Worm (Caenorhabditis elegans): ENCODE data around the gene C07E3.9.

C07E3.9 gene

DNA sequence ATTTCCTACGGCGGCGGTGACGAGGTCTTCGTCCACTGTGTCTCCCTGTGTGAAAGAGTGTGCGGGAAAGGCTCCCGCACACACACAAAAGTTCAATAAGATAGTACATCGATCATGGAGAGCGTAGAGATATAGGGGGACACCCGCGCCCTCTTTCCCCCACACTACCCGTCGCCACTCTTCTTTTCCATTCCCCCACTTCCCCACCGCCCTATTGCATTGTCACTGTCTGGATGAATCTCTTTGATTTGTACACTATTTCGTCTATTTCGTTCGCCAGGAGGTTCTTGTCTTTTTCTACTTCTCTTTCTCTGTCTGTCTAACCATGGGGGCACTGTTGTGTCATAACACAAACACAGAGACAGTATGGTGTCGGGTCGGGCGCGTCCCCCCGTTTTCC, 31.7 kb downstream of the C07E3.9 start (continued):
- peak; percentile 65 for TF ChIP-seq mes-2 (tag; optimal IDR thresholded peaks at IDR 0.05; ENCODE audit: poor library complexity, severe bottlenecking)
- TF ChIP-seq lin-29 (GFP tag; IDR thresholded peaks at IDR 0.05), result no peak
- TF ChIP-seq lin-13 (GFP tag; optimal IDR thresholded peaks at IDR 0.05), result no peak
- TF ChIP-seq nhr-25 (tag; optimal IDR thresholded peaks at IDR 0.05; ENCODE audit: borderline replicate concordance, insufficient read depth), result no peak
- TF ChIP-seq vab-7 (GFP tag; IDR thresholded peaks at IDR 0.05), result no peak
- TF ChIP-seq F26F4.8 (GFP tag; conservative IDR thresholded peaks at IDR 0.05), result no peak
- TF ChIP-seq lim-7 (GFP tag; IDR thresholded peaks at IDR 0.05), result no peak
- TF ChIP-seq Y48G9A.11 (GFP tag; IDR thresholded peaks at IDR 0.05), result no peak
- TF ChIP-seq mxl-2 (GFP tag; conservative IDR thresholded peaks at IDR 0.05), result no peak
- no peak for TF ChIP-seq php-3 (GFP tag; IDR thresholded peaks at IDR 0.05)
- TF ChIP-seq F44E2.7 (GFP tag; IDR thresholded peaks at IDR 0.05), result no peak
- TF ChIP-seq Y105C5A.15 (GFP tag; IDR thresholded peaks at IDR 0.05), result no peak
- no peak for TF ChIP-seq zip-11 (GFP tag; IDR thresholded peaks at IDR 0.05)
- no peak for TF ChIP-seq sdz-12 (GFP tag; optimal IDR thresholded peaks at IDR 0.05)
- no peak for TF ChIP-seq ceh-44 (GFP tag; IDR thresholded peaks at IDR 0.05)
- TF ChIP-seq madf-5 (GFP tag; IDR thresholded peaks at IDR 0.05), result no peak
- no peak for TF ChIP-seq unc-39 (tag; optimal IDR thresholded peaks at IDR 0.05)
- TF ChIP-seq nhr-102 (tag; optimal IDR thresholded peaks at IDR 0.05), result peak; percentile 17
- TF ChIP-seq ama-1 (optimal IDR thresholded peaks at IDR 0.05), result no peak
- TF ChIP-seq daf-16 (GFP tag; optimal IDR thresholded peaks at IDR 0.05), result no peak
- TF ChIP-seq daf-16 (tag; optimal IDR thresholded peaks at IDR 0.05), result peak; percentile 45
- TF ChIP-seq skn-1 (tag; optimal IDR thresholded peaks at IDR 0.05), result no peak

DNA sequence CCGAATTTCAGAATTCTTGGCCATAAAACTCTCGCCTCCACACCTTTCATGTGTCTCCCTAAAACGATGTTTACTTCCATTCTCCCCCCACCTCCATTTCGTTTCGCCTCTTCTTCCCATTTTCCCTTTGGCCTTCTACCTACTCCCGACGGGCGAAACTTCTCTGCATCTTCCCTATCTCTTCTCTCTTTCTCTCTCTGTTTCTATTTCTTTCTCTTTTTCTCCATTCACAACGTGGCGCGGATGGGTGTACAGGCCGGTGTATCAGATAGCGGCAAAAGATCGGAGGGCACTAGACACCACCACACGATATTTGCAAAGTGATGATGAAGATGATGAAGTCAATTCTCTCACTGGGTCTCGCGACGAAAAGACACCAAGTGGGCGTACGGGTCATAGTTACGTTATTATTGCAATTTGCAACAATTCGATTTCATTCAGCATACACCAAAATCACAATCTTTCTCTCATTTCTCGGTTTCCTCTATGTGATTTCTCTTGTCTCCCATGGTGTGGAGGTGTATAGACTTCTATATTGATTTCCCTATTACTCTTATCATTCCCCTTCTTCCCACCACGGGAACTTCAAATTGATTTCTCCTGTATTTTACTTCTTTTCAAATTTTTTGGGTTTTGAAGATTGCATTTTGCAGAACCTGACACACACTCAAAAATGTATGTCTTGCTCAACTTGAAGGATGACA, 34.3 kb downstream of the C07E3.9 start, which contains the start of gene ztf-27:
Gene ztf-27, plus strand, starts transcription at position 654 of the 704 bp plus-strand sequence.
- TF ChIP-seq set-16 (GFP tag; IDR thresholded peaks at IDR 0.05) (no peak), snpc-4 (tag; optimal IDR thresholded peaks at IDR 0.05) (no peak), skn-1 (tag; optimal IDR thresholded peaks at IDR 0.05) (no peak), nhr-77 (tag; optimal IDR thresholded peaks at IDR 0.05) (peak; percentile 14), fkh-10 (GFP tag; optimal IDR thresholded peaks at IDR 0.05) (no peak), F37D6.2 (tag; optimal IDR thresholded peaks at IDR 0.05) (no peak), ceh-28 (tag; optimal IDR thresholded peaks at IDR 0.05) (no peak), nhr-42 (GFP tag; IDR thresholded peaks at IDR 0.05) (no peak), egl-27 (tag; optimal IDR thresholded peaks at IDR 0.05) (no peak), hlh-30 (tag; optimal IDR thresholded peaks at IDR 0.05; ENCODE audit: insufficient read depth) (peak; percentile 17), lin-13 (GFP tag; optimal IDR thresholded peaks at IDR 0.05) (no peak), zfp-3 (GFP tag; conservative IDR thresholded peaks at IDR 0.05) (no peak), cey-2 (tag; optimal IDR thresholded peaks at IDR 0.05; ENCODE audit: borderline replicate concordance, insufficient read depth) (no peak), Y75B8A.6 (GFP tag; IDR thresholded peaks at IDR 0.05) (no peak), zip-2 (tag; optimal IDR thresholded peaks at IDR 0.05) (no peak), mxl-3 (GFP tag; optimal IDR thresholded peaks at IDR 0.05) (peak; percentile 65), zag-1 (tag; optimal IDR thresholded peaks at IDR 0.05) (no peak), aly-2 (tag; optimal IDR thresholded peaks at IDR 0.05) (no peak), hlh-11 (tag; optimal IDR thresholded peaks at IDR 0.05) (peak; percentile 77), tag-97 (GFP tag; IDR thresholded peaks at IDR 0.05) (no peak), ZK337.2 (GFP tag; IDR thresholded peaks at IDR 0.05) (no peak), snpc-1.2 (GFP tag; IDR thresholded peaks at IDR 0.05) (no peak), F10B5.3 (tag; optimal IDR thresholded peaks at IDR 0.05) (no peak), ctbp-1 (GFP tag; IDR thresholded peaks at IDR 0.05) (no peak), nhr-25 (tag; optimal IDR thresholded peaks at IDR 0.05; ENCODE audit: borderline replicate concordance, insufficient read depth) (peak; percentile 56), madf-5 (GFP tag; IDR thresholded peaks at IDR 0.05) (no peak), nhr-28 (tag; optimal IDR thresholded peaks at IDR 0.05) (peak; percentile 36), D1046.2 (GFP tag; IDR thresholded peaks at IDR 0.05) (no peak), ces-1 (GFP tag; optimal IDR thresholded peaks at IDR 0.05) (no peak), daf-16 (GFP tag; optimal IDR thresholded peaks at IDR 0.05) (no peak), daf-16 (tag; optimal IDR thresholded peaks at IDR 0.05) (peak; percentile 84), tra-1 (GFP tag; IDR thresholded peaks at IDR 0.05) (no peak), dmd-9 (GFP tag; IDR thresholded peaks at IDR 0.05) (no peak), F44E2.7 (GFP tag; IDR thresholded peaks at IDR 0.05) (no peak)
